Worm (Caenorhabditis elegans): ENCODE results near the gene F25H9.6.

DNA sequence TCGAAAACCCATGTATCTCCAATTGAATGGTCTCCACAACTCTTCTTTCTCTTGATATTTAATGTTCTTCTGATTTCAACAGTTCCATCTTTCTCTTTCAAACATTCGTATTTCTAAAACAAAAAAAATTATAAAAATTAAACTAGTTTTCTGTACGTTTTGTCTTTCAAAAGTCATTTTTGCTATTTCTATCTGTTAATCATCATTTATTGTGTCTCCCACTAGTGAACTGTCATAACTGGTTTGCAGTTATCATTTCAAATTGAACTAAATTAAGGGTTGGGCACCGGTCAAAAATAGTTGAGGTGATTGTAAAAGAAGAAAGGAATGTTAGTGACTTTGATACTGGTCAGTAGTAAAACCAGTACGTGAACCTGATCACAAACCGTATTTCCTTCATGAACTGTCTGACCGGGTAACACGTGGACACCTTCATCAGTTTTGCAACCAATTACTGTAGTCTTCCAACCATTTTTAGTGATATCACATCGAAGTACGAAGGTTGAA lies 20.2 kb upstream of the F25H9.6 start:
- TF ChIP-seq fkh-10 (GFP tag; optimal IDR thresholded peaks at IDR 0.05) = no peak
- no peak for TF ChIP-seq lsy-2 (tag; optimal IDR thresholded peaks at IDR 0.05)
- no peak for TF ChIP-seq nhr-28 (tag; optimal IDR thresholded peaks at IDR 0.05)
- TF ChIP-seq nhr-102 (tag; optimal IDR thresholded peaks at IDR 0.05) = no peak
- no peak for TF ChIP-seq unc-130 (GFP tag; optimal IDR thresholded peaks at IDR 0.05)
- no peak for TF ChIP-seq nhr-11 (tag; optimal IDR thresholded peaks at IDR 0.05)
